Fruit fly (Drosophila melanogaster) S2 (cell line): Measurements from ENCODE around the gene CG43390.
"Not testable (repeated sequence)": the region's sequence is repeated elsewhere in the genome, so short reads cannot be mapped to it uniquely, and the experiment has no call there.

ENCODE experiments used
- CG8478 ChIP-seq: fragments of >200 bp; optimal IDR thresholded peaks from 2 replicates; lab custom pipeline; 2018
- CTCF ChIP-seq, 2 experiments: fragments of >200 bp; optimal IDR thresholded peaks; 2 replicates each; lab custom pipeline; 2018

The CG43390 gene

DNA sequence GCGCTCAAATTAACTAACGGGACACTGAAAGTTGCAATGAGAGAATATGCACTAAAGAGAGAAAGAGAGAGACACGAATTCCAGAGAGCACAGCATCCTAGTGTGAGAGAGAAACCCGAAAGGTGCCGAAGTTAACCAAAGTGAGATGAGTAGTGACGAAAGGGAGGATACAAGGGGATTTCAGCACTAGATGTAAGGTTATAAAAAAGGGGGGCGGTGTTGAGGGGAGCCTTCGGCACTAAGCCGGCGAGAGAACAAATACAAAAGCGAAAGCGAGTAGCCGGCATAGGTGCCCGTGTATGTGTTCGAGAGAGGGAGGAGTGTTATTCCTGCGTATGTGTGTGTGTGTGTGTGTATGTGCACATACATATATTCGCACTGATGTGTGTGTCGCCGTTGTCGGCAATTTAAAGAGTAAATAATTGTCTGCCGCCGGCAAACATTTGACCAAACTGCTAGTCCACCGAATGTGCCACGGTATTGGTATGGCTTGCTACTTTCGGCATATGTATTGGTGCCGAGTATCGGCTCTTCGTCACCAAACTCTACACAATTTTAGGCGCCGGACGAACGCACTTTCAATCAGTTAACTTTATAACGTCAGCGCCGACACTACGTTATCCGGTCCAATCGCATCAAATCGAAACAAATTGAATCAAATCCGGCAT lies 17.0 kb upstream of the CG43390 start, which contains the start of gene CG7368:
Gene CG7368 (plus strand): TSS at position 618 of the 668 bp plus-strand sequence.
- TF ChIP-seq CTCF (optimal IDR thresholded peaks at IDR 0.05; lab: Kevin White, UChicago) (no peak), CG8478 (lab: Kevin White, UChicago) (no peak)

DNA sequence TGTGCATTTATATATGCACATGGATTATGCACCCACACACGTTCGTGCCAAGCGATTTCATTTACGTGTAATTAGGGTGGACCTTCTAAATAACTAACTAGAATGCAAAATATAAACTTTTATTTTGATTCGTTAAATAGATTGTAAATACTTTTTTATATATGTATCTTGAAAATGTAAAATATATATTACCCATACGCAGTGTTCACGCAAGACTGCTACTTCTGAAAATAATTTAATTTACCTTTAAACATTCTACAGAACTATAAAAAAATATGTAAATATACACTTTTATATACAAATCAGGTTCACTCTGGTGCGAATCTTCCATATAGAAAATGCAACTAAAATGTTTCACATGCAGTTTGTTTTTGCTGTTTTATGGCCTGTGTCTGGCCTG lies 14.0 kb upstream of the CG43390 start:
- TF ChIP-seq CTCF (optimal IDR thresholded peaks at IDR 0.05; lab: Kevin White, UChicago) (no peak), CG8478 (lab: Kevin White, UChicago) (no peak)

- TF ChIP-seq CTCF (optimal IDR thresholded peaks at IDR 0.05; lab: Kevin White, UChicago) (no peak), CG8478 (lab: Kevin White, UChicago) (no peak)
Observed at dm6 chr3L:11591803-11592202, 12.1 kb upstream of the CG43390 start.

- TF ChIP-seq CTCF (optimal IDR thresholded peaks at IDR 0.05; lab: Kevin White, UChicago), result no peak
- no peak for TF ChIP-seq CG8478 (lab: Kevin White, UChicago)
Observed at dm6 chr3L:11591131-11591530, 11.4 kb upstream of the CG43390 start, which contains the start of gene CG33268. Gene CG33268, minus strand, starts transcription at chr3L:11591231.

- TF ChIP-seq CTCF (optimal IDR thresholded peaks at IDR 0.05; lab: Kevin White, UChicago); CG8478 (lab: Kevin White, UChicago): not testable (repeated sequence)
Observed at dm6 chr3L:11589395-11589794, 9.6 kb upstream of the CG43390 start, which contains the start of gene CG7377. Gene CG7377, plus strand, starts transcription at chr3L:11589695.

DNA sequence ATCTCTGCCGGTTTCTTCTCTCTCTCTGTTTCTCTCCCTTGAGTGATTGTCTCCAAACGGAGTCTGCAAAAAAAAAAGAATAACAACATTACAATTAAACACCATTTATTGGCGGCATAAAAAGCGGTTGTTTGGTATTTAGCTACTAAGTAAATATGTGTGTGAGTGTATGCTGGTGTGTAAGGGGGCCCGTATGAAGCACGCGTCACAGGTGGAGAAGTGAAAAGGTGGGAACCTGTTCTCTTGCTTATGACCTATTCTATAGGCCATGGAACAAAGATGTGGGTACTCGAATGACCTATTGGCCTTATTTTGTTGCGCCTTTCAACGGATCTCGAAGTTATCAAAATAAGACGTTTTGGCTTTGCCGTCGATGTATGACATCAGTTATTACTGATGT lies 8.8 kb upstream of the CG43390 start:
- no peak for TF ChIP-seq CG8478 (lab: Kevin White, UChicago)
- TF ChIP-seq CTCF (optimal IDR thresholded peaks at IDR 0.05; lab: Kevin White, UChicago), result no peak

DNA sequence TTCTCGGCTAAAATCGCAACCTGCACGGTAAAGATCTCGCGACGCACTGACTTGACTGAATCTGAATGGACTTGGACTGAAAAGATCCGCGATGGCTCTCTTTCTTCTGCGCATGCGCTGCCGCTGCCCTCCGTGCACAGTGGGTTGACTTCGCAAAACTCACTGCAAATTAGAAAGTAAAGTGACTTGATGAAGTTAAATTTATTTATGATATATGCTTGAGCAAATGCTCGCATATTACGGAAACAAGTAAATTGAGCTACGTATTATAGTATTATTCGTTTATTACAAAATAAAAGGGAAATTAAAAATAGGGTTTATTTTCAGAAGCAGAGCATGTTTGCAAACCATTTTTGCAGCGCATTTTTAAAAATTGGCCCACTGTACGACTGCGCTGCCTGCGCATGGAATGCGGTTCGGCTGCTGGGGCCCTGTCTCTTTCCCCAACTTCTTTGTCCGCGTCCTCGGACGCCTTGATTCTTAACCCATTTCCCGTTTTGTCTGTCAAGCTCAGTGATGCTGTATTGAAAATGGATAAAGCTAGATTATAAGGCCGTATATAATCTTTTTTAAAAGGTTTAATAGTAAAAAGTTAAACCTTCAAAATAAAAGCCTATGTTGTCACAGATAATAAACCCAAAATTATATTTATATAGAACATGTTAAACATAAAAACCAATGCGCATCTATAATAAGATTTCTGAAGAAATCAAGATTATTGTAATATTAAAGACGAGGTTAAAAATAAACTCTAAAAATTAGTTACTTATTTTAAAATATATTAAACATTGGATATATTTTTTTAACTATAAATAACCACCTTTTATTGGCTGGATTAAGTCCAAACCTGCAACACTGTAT lies 8.2 kb upstream of the CG43390 start, which contains the start of gene rt:
Gene rt (minus strand): TSS at position 51 of the 861 bp plus-strand sequence.
- TF ChIP-seq CTCF (optimal IDR thresholded peaks at IDR 0.05; lab: Kevin White, UChicago) (no peak), CG8478 (lab: Kevin White, UChicago) (no peak)

DNA sequence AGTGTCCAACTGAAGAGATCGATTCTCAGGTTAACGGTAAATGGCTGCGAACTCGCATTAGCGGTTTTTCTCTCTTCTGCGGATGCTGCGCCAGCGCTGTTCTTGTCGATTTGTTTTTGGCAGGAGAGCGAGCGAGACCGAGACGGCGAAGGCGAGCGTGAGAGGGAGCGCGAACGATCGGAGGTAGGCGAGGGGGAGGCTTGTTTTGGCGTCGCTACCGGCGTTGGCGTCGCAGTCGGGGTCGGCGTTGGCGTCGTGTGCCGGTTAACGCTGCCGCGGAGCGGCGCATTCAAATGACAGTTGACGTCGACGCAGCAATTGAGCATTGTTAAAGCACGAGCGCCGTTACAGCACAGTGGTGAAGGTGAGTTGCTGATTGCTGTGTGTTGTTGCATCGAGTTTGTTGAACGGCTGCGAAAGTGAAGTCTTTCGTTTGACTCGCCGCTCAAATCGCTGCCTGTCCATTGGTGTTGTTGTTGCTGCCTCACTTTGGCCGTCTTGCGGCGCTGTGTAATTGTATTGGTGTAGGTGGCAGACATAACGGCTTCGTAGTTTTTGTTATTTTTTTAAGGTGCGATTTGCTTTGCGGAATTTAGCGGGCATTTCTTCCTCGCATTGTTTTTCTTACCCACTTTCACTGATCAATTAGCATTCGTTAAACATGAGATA lies 7.2 kb upstream of the CG43390 start:
- TF ChIP-seq CTCF (optimal IDR thresholded peaks at IDR 0.05; lab: Kevin White, UChicago) (no peak), CG8478 (lab: Kevin White, UChicago) (no peak)

DNA sequence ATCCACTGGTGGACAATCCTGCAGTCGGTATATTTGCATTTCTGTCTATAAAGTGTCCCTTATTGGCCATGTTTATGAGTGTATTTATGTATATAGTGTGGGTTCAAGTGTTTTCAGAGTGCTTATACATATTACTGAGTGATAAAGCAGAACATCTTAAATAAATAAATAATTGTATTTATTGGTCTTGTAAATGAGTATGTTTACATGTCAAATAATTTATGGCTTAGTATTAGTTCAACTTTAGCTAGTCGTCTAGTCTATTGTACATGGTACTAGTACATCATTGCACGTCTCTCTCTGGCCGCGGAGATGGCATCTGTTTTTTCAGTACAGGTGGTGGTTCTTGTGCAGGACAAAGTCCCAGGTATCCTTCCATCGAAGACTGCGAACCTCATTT lies 4.2 kb upstream of the CG43390 start, which contains the start of gene CG32086:
Gene CG32086 (minus strand): TSS at position 101 of the 400 bp plus-strand sequence.
- TF ChIP-seq CTCF (optimal IDR thresholded peaks at IDR 0.05; lab: Kevin White, UChicago), result no peak
- TF ChIP-seq CG8478 (lab: Kevin White, UChicago), result no peak

dm6 chr3L:11582097-11582496 lies 2.3 kb upstream of the CG43390 start, which contains the start of gene CG33269:
Gene CG33269, minus strand, starts transcription at chr3L:11582197.
- no peak for TF ChIP-seq CG8478 (lab: Kevin White, UChicago)
- no peak for TF ChIP-seq CTCF (optimal IDR thresholded peaks at IDR 0.05; lab: Kevin White, UChicago)

dm6 chr3L:11580919-11581318 lies 1.2 kb upstream of the CG43390 start, which contains the start of gene CG43391:
Gene CG43391, minus strand, starts transcription at chr3L:11581019.
- TF ChIP-seq CG8478 (lab: Kevin White, UChicago), result no peak
- no peak for TF ChIP-seq CTCF (optimal IDR thresholded peaks at IDR 0.05; lab: Kevin White, UChicago)

dm6 chr3L:11578847-11579246 lies 903 bp downstream of the CG43390 start:
- TF ChIP-seq CTCF (optimal IDR thresholded peaks at IDR 0.05; lab: Kevin White, UChicago) (no peak), CG8478 (lab: Kevin White, UChicago) (no peak)

DNA sequence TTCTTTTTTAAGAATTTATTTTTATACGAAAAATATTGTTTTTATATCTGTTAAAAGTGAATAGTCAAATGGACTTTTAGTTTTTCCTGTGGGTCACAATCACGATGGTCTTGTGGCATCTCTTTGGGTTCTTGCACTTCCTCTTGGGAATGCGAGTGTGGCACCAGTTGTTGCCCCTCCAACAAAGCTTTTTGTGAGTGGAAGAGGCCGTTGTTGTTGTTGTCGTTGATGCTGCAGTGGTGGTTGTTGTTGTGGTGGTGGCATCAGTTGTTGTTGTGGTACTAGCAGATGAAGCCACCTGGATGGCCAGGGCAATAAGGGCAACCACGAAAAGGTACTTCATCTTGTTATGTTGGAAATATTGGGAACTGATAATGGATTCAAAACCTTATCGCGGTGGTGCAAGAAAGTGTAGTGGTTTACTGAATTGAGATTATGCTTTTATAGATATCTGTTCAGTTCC lies 1.5 kb downstream of the CG43390 start, which contains the start of gene CG33270:
Gene CG33270 (minus strand): TSS at position 413 of the 463 bp plus-strand sequence.
- TF ChIP-seq CG8478 (lab: Kevin White, UChicago), result no peak
- TF ChIP-seq CTCF (optimal IDR thresholded peaks at IDR 0.05; lab: Kevin White, UChicago), result no peak

DNA sequence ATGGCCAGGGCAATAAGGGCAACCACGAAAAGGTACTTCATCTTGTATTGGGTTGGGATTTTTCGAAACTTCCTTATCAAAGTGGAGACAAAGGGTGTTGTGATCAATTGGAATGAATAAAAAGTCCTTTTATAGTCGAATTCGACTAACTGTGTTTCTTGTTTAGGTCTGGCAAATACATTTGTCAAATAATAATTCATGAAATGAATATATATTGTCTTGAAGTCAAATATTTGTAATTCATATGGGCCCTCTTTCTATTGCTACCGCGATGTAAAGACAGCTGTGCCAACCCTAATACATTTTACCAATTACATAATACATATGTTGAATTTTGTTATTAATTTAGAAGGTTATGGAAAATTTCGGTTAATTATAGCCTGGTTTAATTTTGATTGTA lies 2.4 kb downstream of the CG43390 start, which contains the start of gene CG33271:
Gene CG33271 (minus strand): TSS at position 101 of the 400 bp plus-strand sequence.
- no peak for TF ChIP-seq CTCF (optimal IDR thresholded peaks at IDR 0.05; lab: Kevin White, UChicago)
- TF ChIP-seq CG8478 (lab: Kevin White, UChicago), result no peak
